Fruit fly (Drosophila melanogaster): ENCODE results near the gene TwdlS.

- no peak for TF ChIP-seq Lpt (GFP tag; optimal IDR thresholded peaks at IDR 0.05)
- TF ChIP-seq Smox (GFP tag; optimal IDR thresholded peaks at IDR 0.05) = no peak
- TF ChIP-seq CG11762 (GFP tag; optimal IDR thresholded peaks at IDR 0.05; ENCODE audit: insufficient read depth) = no peak
- no peak for TF ChIP-seq CG7368 (GFP tag; optimal IDR thresholded peaks at IDR 0.05)
- no peak for TF ChIP-seq OdsH (GFP tag; optimal IDR thresholded peaks at IDR 0.05)
- TF ChIP-seq Ets21C (GFP tag; optimal IDR thresholded peaks at IDR 0.05) = no peak
- no peak for TF ChIP-seq CG8119 (GFP tag; IDR thresholded peaks at IDR 0.05)
- no peak for TF ChIP-seq Sox102F (GFP tag; optimal IDR thresholded peaks at IDR 0.05)
- TF ChIP-seq CG11902 (GFP tag; optimal IDR thresholded peaks at IDR 0.05) = no peak
- no peak for TF ChIP-seq salr (GFP tag; optimal IDR thresholded peaks at IDR 0.05)
- TF ChIP-seq Gug (GFP tag; IDR thresholded peaks at IDR 0.05) = no peak
- no peak for TF ChIP-seq CG6163 (GFP tag; IDR thresholded peaks at IDR 0.05)
- no peak for TF ChIP-seq CG10631 (GFP tag; optimal IDR thresholded peaks at IDR 0.05)
Measured at dm6 chr3R:26670277-26670676, 33.8 kb downstream of the TwdlS start.
